Fruit fly (Drosophila melanogaster) whole organism, embryonic: Measurements from ENCODE around the gene Syn1.

Experiments
- ATbp ChIP-seq: fragments of 200-800 bp; sonication (Bioruptor generic); optimal IDR thresholded peaks from 2 replicates; lab custom pipeline; 2017; ENCODE audit warnings: missing biosample characterization, mild to moderate bottlenecking, missing genetic modification characterization, missing genetic modification reagents
- Aef1 ChIP-seq: fragments of 200-800 bp; sonication (Bioruptor generic); IDR thresholded peaks from 3 replicates; pipeline ENCODE4 v1.3.6; 2022; ENCODE audit warnings: missing biosample characterization, missing genetic modification characterization
- B-H2 ChIP-seq: fragments of 200-800 bp; sonication (Bioruptor generic); optimal IDR thresholded peaks from 2 replicates; lab custom pipeline; 2018; ENCODE audit warnings: missing biosample characterization, mild to moderate bottlenecking, missing genetic modification characterization
- BEAF-32 ChIP-seq: fragments of 200-800 bp; sonication (Bioruptor generic); optimal IDR thresholded peaks from 3 replicates; lab custom pipeline; 2017; ENCODE audit warnings: missing biosample characterization, missing genetic modification characterization, mild to moderate bottlenecking, moderate library complexity, missing genetic modification reagents
- Bgb ChIP-seq: fragments of 200-800 bp; sonication (Bioruptor generic); IDR thresholded peaks from 2 replicates; pipeline ENCODE4 v1.3.6; 2022; ENCODE audit warnings: missing biosample characterization, missing genetic modification characterization; ENCODE audit not compliant: partially characterized antibody
- CG13287 ChIP-seq: fragments of 200-800 bp; sonication (Bioruptor generic); IDR thresholded peaks from 2 replicates; pipeline ENCODE4 v1.3.6; 2022; ENCODE audit warnings: missing biosample characterization, missing genetic modification characterization; ENCODE audit not compliant: partially characterized antibody
- CG16815 ChIP-seq: fragments of 200-800 bp; sonication (Bioruptor generic); optimal IDR thresholded peaks from 3 replicates; lab custom pipeline; 2017; ENCODE audit warnings: missing biosample characterization, mild to moderate bottlenecking, missing genetic modification characterization
- CG16863 ChIP-seq: fragments of 200-800 bp; sonication (Bioruptor generic); optimal IDR thresholded peaks from 3 replicates; lab custom pipeline; 2016; ENCODE audit warnings: missing biosample characterization, missing genetic modification characterization
- CG17359 ChIP-seq: fragments of 200-800 bp; sonication (Bioruptor generic); optimal IDR thresholded peaks from 3 replicates; lab custom pipeline; 2018; ENCODE audit warnings: missing biosample characterization, mild to moderate bottlenecking, missing genetic modification characterization, moderate library complexity
- CG30403 ChIP-seq: fragments of 200-800 bp; sonication (Bioruptor generic); optimal IDR thresholded peaks from 3 replicates; lab custom pipeline; 2016; ENCODE audit warnings: missing biosample characterization, missing genetic modification characterization
- CG3407 ChIP-seq: fragments of 200-800 bp; sonication (Bioruptor generic); optimal IDR thresholded peaks from 2 replicates; lab custom pipeline; 2018; ENCODE audit warnings: missing biosample characterization, mild to moderate bottlenecking, missing genetic modification characterization
- CG34376 ChIP-seq: fragments of 200-800 bp; sonication (Bioruptor generic); optimal IDR thresholded peaks from 2 replicates; lab custom pipeline; 2018; ENCODE audit warnings: missing biosample characterization, mild to moderate bottlenecking, missing genetic modification characterization
- CG3838 ChIP-seq: fragments of 200-800 bp; sonication (Bioruptor generic); optimal IDR thresholded peaks from 3 replicates; lab custom pipeline; 2016; ENCODE audit warnings: missing biosample characterization, missing genetic modification characterization
- CG4707 ChIP-seq: fragments of 200-800 bp; sonication (Bioruptor generic); optimal IDR thresholded peaks from 2 replicates; lab custom pipeline; 2018; ENCODE audit warnings: missing biosample characterization, mild to moderate bottlenecking, missing genetic modification characterization, moderate library complexity
- CG4854 ChIP-seq: fragments of 200-800 bp; sonication (Bioruptor generic); optimal IDR thresholded peaks from 2 replicates; lab custom pipeline; 2016; ENCODE audit warnings: missing biosample characterization, missing genetic modification characterization, inconsistent platforms
- CG5245 ChIP-seq: fragments of 200-800 bp; sonication (Bioruptor generic); optimal IDR thresholded peaks from 3 replicates; lab custom pipeline; 2016; ENCODE audit warnings: missing biosample characterization, missing genetic modification characterization
- CG9932 ChIP-seq: fragments of 200-800 bp; sonication (Bioruptor generic); IDR thresholded peaks from 2 replicates; pipeline ENCODE4 v1.3.6; 2022; ENCODE audit warnings: missing biosample characterization, missing genetic modification characterization
- Chrac-16 ChIP-seq: fragments of 200-800 bp; sonication (Bioruptor generic); optimal IDR thresholded peaks from 3 replicates; lab custom pipeline; 2016; ENCODE audit warnings: missing biosample characterization, missing genetic modification characterization
- D19B ChIP-seq: fragments of 200-800 bp; sonication (Bioruptor generic); optimal IDR thresholded peaks from 2 replicates; lab custom pipeline; 2017; ENCODE audit warnings: missing biosample characterization, mild to moderate bottlenecking, missing genetic modification characterization
- Dip3 ChIP-seq: fragments of 200-800 bp; sonication (Bioruptor generic); optimal IDR thresholded peaks from 3 replicates; lab custom pipeline; 2016; ENCODE audit warnings: missing biosample characterization, missing genetic modification characterization
- Doc3 ChIP-seq: fragments of 200-800 bp; sonication (Bioruptor generic); IDR thresholded peaks from 3 replicates; pipeline ENCODE4 v1.3.6; 2022; ENCODE audit warnings: missing biosample characterization, missing genetic modification characterization; ENCODE audit not compliant: partially characterized antibody
- Gug ChIP-seq: fragments of 200-800 bp; sonication (Bioruptor generic); IDR thresholded peaks from 4 replicates; pipeline ENCODE4 v1.3.6; 2022; ENCODE audit warnings: missing biosample characterization, missing genetic modification characterization
- HmgZ ChIP-seq: fragments of 200-800 bp; sonication (Bioruptor generic); optimal IDR thresholded peaks from 2 replicates; lab custom pipeline; 2018; ENCODE audit warnings: missing biosample characterization, mild to moderate bottlenecking, missing genetic modification characterization
- MESR4 ChIP-seq: fragments of 200-800 bp; sonication (Bioruptor generic); optimal IDR thresholded peaks from 2 replicates; lab custom pipeline; 2018; ENCODE audit warnings: missing biosample characterization, mild to moderate bottlenecking, missing genetic modification characterization, moderate library complexity
- Max ChIP-seq: fragments of 200-800 bp; sonication (Bioruptor generic); optimal IDR thresholded peaks from 2 replicates; lab custom pipeline; 2016; ENCODE audit warnings: missing biosample characterization, mild to moderate bottlenecking, missing genetic modification characterization
- Nf-YA ChIP-seq: fragments of 200-800 bp; sonication (Bioruptor generic); IDR thresholded peaks from 2 replicates; pipeline ENCODE4 v1.3.6; 2022; ENCODE audit warnings: missing biosample characterization, missing genetic modification characterization
- Oli ChIP-seq: fragments of 200-800 bp; sonication (Bioruptor generic); optimal IDR thresholded peaks from 2 replicates; lab custom pipeline; 2018; ENCODE audit warnings: missing biosample characterization, mild to moderate bottlenecking, missing genetic modification characterization, moderate library complexity
- PHDP ChIP-seq: fragments of 200-800 bp; sonication (Bioruptor generic); optimal IDR thresholded peaks from 3 replicates; lab custom pipeline; 2018; ENCODE audit warnings: missing biosample characterization, mild to moderate bottlenecking, missing genetic modification characterization, moderate library complexity
- Sox100B ChIP-seq: fragments of 200-800 bp; sonication (Bioruptor generic); optimal IDR thresholded peaks from 3 replicates; lab custom pipeline; 2018; ENCODE audit warnings: missing biosample characterization, mild to moderate bottlenecking, missing genetic modification characterization
- Sry-β ChIP-seq: fragments of 200-800 bp; sonication (Bioruptor generic); optimal IDR thresholded peaks from 2 replicates; lab custom pipeline; 2018; ENCODE audit warnings: missing biosample characterization, mild to moderate bottlenecking, missing genetic modification characterization, moderate library complexity
- YL-1 ChIP-seq: fragments of 200-800 bp; sonication (Bioruptor generic); optimal IDR thresholded peaks from 3 replicates; lab custom pipeline; 2017; ENCODE audit warnings: missing biosample characterization, mild to moderate bottlenecking, missing genetic modification characterization
- ase ChIP-seq: fragments of 200-800 bp; sonication (Bioruptor generic); IDR thresholded peaks from 3 replicates; pipeline ENCODE4 v1.3.6; 2022; ENCODE audit warnings: missing biosample characterization, missing genetic modification characterization
- bbx ChIP-seq: fragments of 200-800 bp; sonication (Bioruptor generic); IDR thresholded peaks from 2 replicates; pipeline ENCODE4 v1.3.6; 2022; ENCODE audit warnings: missing biosample characterization, missing genetic modification characterization; ENCODE audit not compliant: partially characterized antibody
- bigmax ChIP-seq: fragments of 200-800 bp; sonication (Bioruptor generic); optimal IDR thresholded peaks from 2 replicates; lab custom pipeline; 2018; ENCODE audit warnings: missing biosample characterization, mild to moderate bottlenecking, missing genetic modification characterization
- bowl ChIP-seq: fragments of 200-800 bp; sonication (Bioruptor generic); IDR thresholded peaks from 2 replicates; pipeline ENCODE4 v1.3.6; 2022; ENCODE audit warnings: missing biosample characterization, missing genetic modification characterization
- chn ChIP-seq: fragments of 200-800 bp; sonication (Bioruptor generic); optimal IDR thresholded peaks from 2 replicates; lab custom pipeline; 2016; ENCODE audit warnings: missing biosample characterization, missing genetic modification characterization
- crc ChIP-seq: fragments of 200-800 bp; sonication (Bioruptor generic); optimal IDR thresholded peaks from 2 replicates; lab custom pipeline; 2016; ENCODE audit warnings: missing biosample characterization, missing genetic modification characterization
- cwo ChIP-seq: fragments of 200-800 bp; sonication (Bioruptor generic); optimal IDR thresholded peaks from 3 replicates; lab custom pipeline; 2017; ENCODE audit warnings: missing biosample characterization, missing genetic modification characterization, mild to moderate bottlenecking, moderate library complexity, missing genetic modification reagents
- disco-r ChIP-seq: fragments of 200-800 bp; sonication (Bioruptor generic); optimal IDR thresholded peaks from 2 replicates; lab custom pipeline; 2016; ENCODE audit warnings: missing biosample characterization, missing genetic modification characterization
- eve ChIP-seq, 2 experiments: fragments of >200 bp; optimal IDR thresholded peaks; 2 replicates each; lab custom pipeline; 2017; ENCODE audit warnings: missing biosample characterization in 2 of 2, missing genetic modification characterization in 2 of 2
- gce ChIP-seq: fragments of 200-800 bp; sonication (Bioruptor generic); IDR thresholded peaks from 3 replicates; pipeline ENCODE4 v1.3.6; 2022; ENCODE audit warnings: missing biosample characterization, missing genetic modification characterization
- gem ChIP-seq: fragments of 200-800 bp; sonication (Bioruptor generic); optimal IDR thresholded peaks from 2 replicates; lab custom pipeline; 2019; ENCODE audit warnings: missing biosample characterization, mild to moderate bottlenecking, missing genetic modification characterization, moderate library complexity
- grau ChIP-seq: fragments of 200-800 bp; optimal IDR thresholded peaks from 3 replicates; lab custom pipeline; 2019; ENCODE audit warnings: missing biosample characterization, mild to moderate bottlenecking, missing genetic modification characterization, moderate library complexity
- odd ChIP-seq: fragments of 200-800 bp; sonication (Bioruptor generic); optimal IDR thresholded peaks from 2 replicates; lab custom pipeline; 2017; ENCODE audit warnings: missing biosample characterization, mild to moderate bottlenecking, missing genetic modification characterization
- pita ChIP-seq: fragments of 200-800 bp; sonication (Bioruptor generic); optimal IDR thresholded peaks from 2 replicates; lab custom pipeline; 2017; ENCODE audit warnings: missing biosample characterization, mild to moderate bottlenecking, missing genetic modification characterization
- schlank ChIP-seq: fragments of 200-800 bp; sonication (Bioruptor generic); optimal IDR thresholded peaks from 2 replicates; lab custom pipeline; 2018; ENCODE audit warnings: missing biosample characterization, mild to moderate bottlenecking, missing genetic modification characterization
- stc ChIP-seq: fragments of 200-800 bp; sonication (Bioruptor generic); IDR thresholded peaks from 2 replicates; pipeline ENCODE4 v1.3.6; 2022; ENCODE audit warnings: missing biosample characterization, missing genetic modification characterization
- sug ChIP-seq: fragments of 200-800 bp; optimal IDR thresholded peaks from 2 replicates; lab custom pipeline; 2019; ENCODE audit warnings: missing biosample characterization, mild to moderate bottlenecking, missing genetic modification characterization, moderate library complexity
- unc-4 ChIP-seq: fragments of 200-800 bp; sonication (Bioruptor generic); IDR thresholded peaks from 2 replicates; pipeline ENCODE4 v1.3.6; 2022; ENCODE audit warnings: missing biosample characterization, missing genetic modification characterization; ENCODE audit not compliant: partially characterized antibody
- z ChIP-seq: fragments of 200-800 bp; sonication (Bioruptor generic); IDR thresholded peaks from 3 replicates; pipeline ENCODE4 v1.3.6; 2022; ENCODE audit warnings: missing biosample characterization, missing genetic modification characterization

Syn1 gene

DNA sequence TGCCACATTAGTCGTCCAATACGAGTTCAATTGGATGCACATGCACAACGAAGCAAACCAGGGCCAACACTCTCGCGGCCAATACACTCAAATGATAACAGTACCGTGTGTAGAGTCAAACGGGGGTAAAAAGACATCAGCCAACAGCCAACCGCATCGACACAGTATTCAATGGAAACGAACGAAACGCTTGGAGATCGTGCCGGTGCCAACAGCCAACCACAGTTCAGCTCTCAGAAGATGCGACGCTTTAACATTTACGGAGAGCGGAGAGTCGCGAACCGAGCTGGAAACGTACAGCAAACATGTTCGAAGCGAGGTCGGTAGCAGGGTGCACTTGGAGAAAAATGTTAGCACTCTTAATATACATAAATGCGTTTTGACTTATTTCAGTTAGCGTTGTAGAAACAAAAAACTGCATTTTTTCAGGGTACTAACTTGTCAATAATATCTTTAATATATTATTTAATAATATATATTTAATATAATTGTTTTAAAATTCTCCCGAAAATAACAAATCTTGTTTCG lies 37.7 kb upstream of the Syn1 start (continued):
- peak; percentile 52 for TF ChIP-seq CG30403
- TF ChIP-seq crc (GFP tag; lab: Kevin White, UChicago): no peak
- peak; percentile 46 for TF ChIP-seq Chrac-16 (GFP tag; lab: Kevin White, UChicago)
- TF ChIP-seq Sry-β (GFP tag; lab: Kevin White, UChicago): no peak
- peak; percentile 70 for TF ChIP-seq Oli
- TF ChIP-seq HmgZ: no peak
- TF ChIP-seq PHDP (tag; lab: Kevin White, UChicago): no peak
- no peak for TF ChIP-seq CG4707
- peak; percentile 87 for TF ChIP-seq gem (tag; lab: Kevin White, UChicago)
- TF ChIP-seq BEAF-32 (GFP tag; lab: Kevin White, UChicago): no peak
- peak; percentile 51 for TF ChIP-seq odd (GFP tag; lab: Kevin White, UChicago)
- no peak for TF ChIP-seq CG17359
- peak; percentile 31 for TF ChIP-seq CG16815 (GFP tag; lab: Kevin White, UChicago)
- TF ChIP-seq sug (tag; lab: Kevin White, UChicago): no peak
- TF ChIP-seq CG5245 (GFP tag; lab: Kevin White, UChicago): peak; percentile 15
- TF ChIP-seq YL-1 (GFP tag; lab: Kevin White, UChicago): no peak
- no peak for TF ChIP-seq bowl (GFP tag; lab: Robert Waterston, UW)
- TF ChIP-seq Gug (GFP tag; lab: Robert Waterston, UW): peak; percentile 35; the same call in 1 of the 4 replicates
- TF ChIP-seq CG13287: no peak
- no peak for TF ChIP-seq unc-4 (GFP tag; lab: Robert Waterston, UW)
- no peak for TF ChIP-seq Max (GFP tag; lab: Kevin White, UChicago)
- no peak for TF ChIP-seq Doc3 (GFP tag; lab: Robert Waterston, UW)
- peak; percentile 56 for TF ChIP-seq Sox100B (GFP tag; lab: Kevin White, UChicago)
- peak; percentile 47; the same call in 1 of the 3 replicates for TF ChIP-seq gce (GFP tag; lab: Robert Waterston, UW)
- TF ChIP-seq z (GFP tag; lab: Robert Waterston, UW): no peak
- TF ChIP-seq ase: 0 out of 3 replicates have a peak, but pooled peaks have one; percentile 38
- no peak for TF ChIP-seq D19B (GFP tag; lab: Kevin White, UChicago)
- no peak for TF ChIP-seq Dip3
- TF ChIP-seq stc (GFP tag; lab: Robert Waterston, UW): no peak
- TF ChIP-seq bbx (GFP tag; lab: Robert Waterston, UW): no peak
- peak; percentile 71 for TF ChIP-seq Nf-YA
- no peak for TF ChIP-seq B-H2
- TF ChIP-seq disco-r: no peak
- no peak for TF ChIP-seq CG34376 (GFP tag; lab: Kevin White, UChicago)
- no peak for TF ChIP-seq schlank (tag; lab: Kevin White, UChicago)
- no peak for TF ChIP-seq Bgb (GFP tag; lab: Robert Waterston, UW)
- TF ChIP-seq bigmax: no peak
- TF ChIP-seq CG3407 (GFP tag; lab: Kevin White, UChicago): peak; percentile 25
- TF ChIP-seq ATbp (GFP tag; lab: Kevin White, UChicago): peak; percentile 58
- no peak for TF ChIP-seq CG4854 (GFP tag; lab: Kevin White, UChicago)
- no peak for TF ChIP-seq CG16863 (GFP tag; lab: Kevin White, UChicago)
- TF ChIP-seq MESR4 (GFP tag; lab: Kevin White, UChicago): no peak
- no peak for TF ChIP-seq CG3838
- no peak for TF ChIP-seq pita (GFP tag; lab: Kevin White, UChicago)
- TF ChIP-seq Aef1: 0 out of 3 replicates have a peak, but pooled peaks have one; percentile 21
- peak; percentile 19 for TF ChIP-seq chn (GFP tag; lab: Kevin White, UChicago)
- TF ChIP-seq cwo (GFP tag; lab: Kevin White, UChicago): no peak
- TF ChIP-seq grau (tag; lab: Kevin White, UChicago): peak; percentile 71
- peak; percentile 60 for TF ChIP-seq CG9932 (GFP tag; lab: Robert Waterston, UW)
- no peak for TF ChIP-seq eve (GFP tag; optimal IDR thresholded peaks at IDR 0.05; lab: Kevin White, UChicago)
